Fruit fly (Drosophila melanogaster): Measurements from ENCODE around the gene CG32024.

dm6 chr3L:8787240-8787639 is 20.2 kb upstream of the CG32024 start:
- TF ChIP-seq sage (GFP tag; optimal IDR thresholded peaks at IDR 0.05) (no peak), psq (GFP tag; optimal IDR thresholded peaks at IDR 0.05) (no peak), Abd-B (GFP tag; optimal IDR thresholded peaks at IDR 0.05) (peak; percentile 39), lola (GFP tag; optimal IDR thresholded peaks at IDR 0.05) (no peak), pan (optimal IDR thresholded peaks at IDR 0.05) (no peak), usp (GFP tag; optimal IDR thresholded peaks at IDR 0.05) (no peak)
